In genomic region chr2L:8088025-8088789, dm6 we compare ENCODE assay signal across 5 fruit fly cellular contexts.
TF ChIP-seq lines count a peak whose summit lies in the region.

No protein-coding gene starts in this region.

- TF ChIP-seq CTCF in whole organism, embryonic (GFP tag; optimal IDR thresholded peaks at IDR 0.05; lab: Kevin White, UChicago): no peak

TF ChIP-seq in whole organism, adult, 20 proteins besides CTCF, POLR2A, EP300 and RAD21:
- TF ChIP-seq CG33017 (tag; optimal IDR thresholded peaks at IDR 0.05; lab: Kevin White, UChicago) (peak; percentile 62), pad (GFP tag; optimal IDR thresholded peaks at IDR 0.05; lab: Kevin White, UChicago) (no peak), CG11617 (GFP tag; optimal IDR thresholded peaks at IDR 0.05; lab: Kevin White, UChicago) (peak; percentile 55), Crg-1 (GFP tag; optimal IDR thresholded peaks at IDR 0.05; lab: Kevin White, UChicago) (no peak), CG7045 (GFP tag; optimal IDR thresholded peaks at IDR 0.05; lab: Kevin White, UChicago) (no peak), CG1620 (GFP tag; optimal IDR thresholded peaks at IDR 0.05; lab: Kevin White, UChicago) (no peak), CG12768 (GFP tag; optimal IDR thresholded peaks at IDR 0.05; lab: Kevin White, UChicago) (peak; percentile 36), tj (GFP tag; optimal IDR thresholded peaks at IDR 0.05; lab: Kevin White, UChicago) (peak; percentile 80), CG14711 (tag; optimal IDR thresholded peaks at IDR 0.05; lab: Kevin White, UChicago) (peak; percentile 24), kay (GFP tag; lab: Kevin White, UChicago; ENCODE audit: borderline replicate concordance) (no peak), Hr96 (GFP tag; optimal IDR thresholded peaks at IDR 0.05; lab: Kevin White, UChicago) (no peak), Clk (GFP tag; optimal IDR thresholded peaks at IDR 0.05; lab: Kevin White, UChicago) (no peak), bab1 (GFP tag; optimal IDR thresholded peaks at IDR 0.05; lab: Kevin White, UChicago) (peak; percentile 21), Mnt (GFP tag; optimal IDR thresholded peaks at IDR 0.05; lab: Kevin White, UChicago) (peak; percentile 63), cic (GFP tag; optimal IDR thresholded peaks at IDR 0.05; lab: Kevin White, UChicago) (peak; percentile 61)

TF ChIP-seq in whole organism, embryonic, 481 proteins besides CTCF, POLR2A, EP300 and RAD21 (continues in another document):
- TF ChIP-seq CG12219 (GFP tag; optimal IDR thresholded peaks at IDR 0.05; lab: Kevin White, UChicago) (no peak), Mad (GFP tag; optimal IDR thresholded peaks at IDR 0.05; lab: Kevin White, UChicago) (no peak), Dbx (GFP tag; IDR thresholded peaks at IDR 0.05; lab: Robert Waterston, UW) (peak; percentile 26; the same call in 1 of the 3 replicates), CG7745 (tag; optimal IDR thresholded peaks at IDR 0.05; lab: Kevin White, UChicago) (no peak), nerfin-2 (GFP tag; IDR thresholded peaks at IDR 0.05; lab: Robert Waterston, UW; ENCODE audit: partially characterized antibody) (no peak), CG14014 (GFP tag; IDR thresholded peaks at IDR 0.05; lab: Robert Waterston, UW) (no peak), CG4282 (GFP tag; optimal IDR thresholded peaks at IDR 0.05; lab: Kevin White, UChicago) (no peak), pnt (GFP tag; optimal IDR thresholded peaks at IDR 0.05; lab: Kevin White, UChicago) (no peak), dysf (GFP tag; IDR thresholded peaks at IDR 0.05; lab: Robert Waterston, UW) (0 out of 3 replicates have a peak, but pooled peaks have one; percentile 23), sima (GFP tag; optimal IDR thresholded peaks at IDR 0.05; lab: Kevin White, UChicago) (no peak), cato (GFP tag; optimal IDR thresholded peaks at IDR 0.05; lab: Kevin White, UChicago; ENCODE audit: borderline replicate concordance) (no peak), Lim3 (GFP tag; IDR thresholded peaks at IDR 0.05; lab: Robert Waterston, UW) (no peak), Eip74EF (GFP tag; optimal IDR thresholded peaks at IDR 0.05; lab: Kevin White, UChicago) (no peak), CG17829 (tag; optimal IDR thresholded peaks at IDR 0.05; lab: Kevin White, UChicago) (no peak), Mes4 (GFP tag; optimal IDR thresholded peaks at IDR 0.05; lab: Kevin White, UChicago) (no peak), ATbp (GFP tag; optimal IDR thresholded peaks at IDR 0.05; lab: Kevin White, UChicago) (no peak), CG10274 (GFP tag; optimal IDR thresholded peaks at IDR 0.05; lab: Kevin White, UChicago) (no peak), gcm (GFP tag; optimal IDR thresholded peaks at IDR 0.05; lab: Kevin White, UChicago) (no peak), CG6689 (GFP tag; IDR thresholded peaks at IDR 0.05; lab: Robert Waterston, UW) (no peak), salm (tag; optimal IDR thresholded peaks at IDR 0.05; lab: Kevin White, UChicago) (no peak)

TF ChIP-seq in whole organism, prepupa, 60 proteins besides CTCF, POLR2A, EP300 and RAD21 (continues in another document):
- no peak for TF ChIP-seq ss (GFP tag; optimal IDR thresholded peaks at IDR 0.05; lab: Kevin White, UChicago)
- peak; percentile 49 for TF ChIP-seq vri (GFP tag; optimal IDR thresholded peaks at IDR 0.05; lab: Kevin White, UChicago)
- peak; percentile 77 for TF ChIP-seq svp (GFP tag; lab: Kevin White, UChicago)
- no peak for TF ChIP-seq CG9139 (GFP tag; optimal IDR thresholded peaks at IDR 0.05; lab: Kevin White, UChicago)
- peak; percentile 24 for TF ChIP-seq Smox (GFP tag; optimal IDR thresholded peaks at IDR 0.05; lab: Kevin White, UChicago)
- no peak for TF ChIP-seq Ets21C (GFP tag; optimal IDR thresholded peaks at IDR 0.05; lab: Kevin White, UChicago)
- TF ChIP-seq CG1621 (tag; optimal IDR thresholded peaks at IDR 0.05; lab: Kevin White, UChicago): no peak
- peak; percentile 29 for TF ChIP-seq topi (GFP tag; optimal IDR thresholded peaks at IDR 0.05; lab: Kevin White, UChicago)
- peak in 1 of 2 experiments; percentile 3 for TF ChIP-seq salr (GFP tag; optimal IDR thresholded peaks at IDR 0.05; lab: Kevin White, UChicago)
- peak; percentile 54 for TF ChIP-seq Hr4 (GFP tag; optimal IDR thresholded peaks at IDR 0.05; lab: Kevin White, UChicago)
- TF ChIP-seq Met (GFP tag; optimal IDR thresholded peaks at IDR 0.05; lab: Kevin White, UChicago): peak; percentile 13
- TF ChIP-seq Sox15 (GFP tag; optimal IDR thresholded peaks at IDR 0.05; lab: Kevin White, UChicago): no peak
- no peak for TF ChIP-seq CG6854 (GFP tag; optimal IDR thresholded peaks at IDR 0.05; lab: Kevin White, UChicago)
- TF ChIP-seq CG16779 (tag; optimal IDR thresholded peaks at IDR 0.05; lab: Kevin White, UChicago): no peak
- no peak for TF ChIP-seq Hr38 (GFP tag; optimal IDR thresholded peaks at IDR 0.05; lab: Kevin White, UChicago)
- peak; percentile 11 for TF ChIP-seq fkh (GFP tag; optimal IDR thresholded peaks at IDR 0.05; lab: Kevin White, UChicago)
- TF ChIP-seq CG6792 (GFP tag; optimal IDR thresholded peaks at IDR 0.05; lab: Kevin White, UChicago): no peak
- peak; percentile 33 for TF ChIP-seq CG6276 (GFP tag; optimal IDR thresholded peaks at IDR 0.05; lab: Kevin White, UChicago)
- no peak for TF ChIP-seq CG6808 (GFP tag; optimal IDR thresholded peaks at IDR 0.05; lab: Kevin White, UChicago)
- no peak for TF ChIP-seq fd85E (GFP tag; optimal IDR thresholded peaks at IDR 0.05; lab: Kevin White, UChicago)
- no peak for TF ChIP-seq CG10669 (GFP tag; optimal IDR thresholded peaks at IDR 0.05; lab: Kevin White, UChicago)

TF ChIP-seq in whole organism, pupa, 21 proteins besides CTCF, POLR2A, EP300 and RAD21:
- TF ChIP-seq CG12605 (GFP tag; IDR thresholded peaks at IDR 0.05; lab: Robert Waterston, UW): no peak
- TF ChIP-seq CG4496 (GFP tag; IDR thresholded peaks at IDR 0.05; lab: Robert Waterston, UW): peak; percentile 27; the same call in 1 of the 3 replicates
- peak; percentile 20; the same call in 1 of the 2 replicates for TF ChIP-seq Ets98B (GFP tag; IDR thresholded peaks at IDR 0.05; lab: Robert Waterston, UW)
- peak; percentile 36 for TF ChIP-seq Pif1A (GFP tag; optimal IDR thresholded peaks at IDR 0.05; lab: Kevin White, UChicago)
- TF ChIP-seq Pif1B (GFP tag; optimal IDR thresholded peaks at IDR 0.05; lab: Kevin White, UChicago): no peak
- peak; percentile 19 for TF ChIP-seq CG14655 (GFP tag; optimal IDR thresholded peaks at IDR 0.05; lab: Kevin White, UChicago)
- TF ChIP-seq CG8301 (tag; optimal IDR thresholded peaks at IDR 0.05; lab: Kevin White, UChicago): peak; percentile 23

TF ChIP-seq in whole organism, wandering third instar larva, 38 proteins besides CTCF, POLR2A, EP300 and RAD21:
- TF ChIP-seq rgr (GFP tag; optimal IDR thresholded peaks at IDR 0.05; lab: Kevin White, UChicago) (peak; percentile 45), Sp1 (GFP tag; optimal IDR thresholded peaks at IDR 0.05; lab: Kevin White, UChicago) (peak; percentile 8), Vsx2 (GFP tag; optimal IDR thresholded peaks at IDR 0.05; lab: Kevin White, UChicago; ENCODE audit: partially characterized antibody) (peak; percentile 39), Abd-B (GFP tag; optimal IDR thresholded peaks at IDR 0.05; lab: Kevin White, UChicago) (no peak), dsf (GFP tag; optimal IDR thresholded peaks at IDR 0.05; lab: Kevin White, UChicago; ENCODE audit: borderline replicate concordance) (no peak), usp (GFP tag; optimal IDR thresholded peaks at IDR 0.05; lab: Kevin White, UChicago) (no peak), br (GFP tag; optimal IDR thresholded peaks at IDR 0.05; lab: Kevin White, UChicago) (peak; percentile 44), Rel (GFP tag; optimal IDR thresholded peaks at IDR 0.05; lab: Kevin White, UChicago) (no peak), Rel (tag; optimal IDR thresholded peaks at IDR 0.05; lab: Kevin White, UChicago) (no peak), Dif (GFP tag; optimal IDR thresholded peaks at IDR 0.05; lab: Kevin White, UChicago; ENCODE audit: partially characterized antibody) (peak; percentile 31), h (GFP tag; optimal IDR thresholded peaks at IDR 0.05; lab: Kevin White, UChicago) (peak; percentile 37), lola (GFP tag; optimal IDR thresholded peaks at IDR 0.05; lab: Kevin White, UChicago) (peak; percentile 29), OdsH (GFP tag; optimal IDR thresholded peaks at IDR 0.05; lab: Kevin White, UChicago) (peak; percentile 47), woc (GFP tag; optimal IDR thresholded peaks at IDR 0.05; lab: Kevin White, UChicago) (peak; percentile 7), ey (GFP tag; optimal IDR thresholded peaks at IDR 0.05; lab: Kevin White, UChicago) (peak; percentile 34), fru (GFP tag; optimal IDR thresholded peaks at IDR 0.05; lab: Kevin White, UChicago) (peak; percentile 48), foxo (GFP tag; optimal IDR thresholded peaks at IDR 0.05; lab: Kevin White, UChicago) (peak; percentile 2 to 43)
